Worm (Caenorhabditis elegans) whole organism, midembryonic: Measurements from ENCODE around the gene R12G8.1.

ENCODE experiments used
- T22C8.4 ChIP-seq: fragments of 200-800 bp; sonication (Bioruptor generic); IDR thresholded peaks from 2 replicates; pipeline ENCODE4 v1.3.6; 2022; ENCODE audit warnings: missing genetic modification characterization, missing compliant biosample characterization
- flt-1 ChIP-seq: fragments of 200-800 bp; sonication (Bioruptor generic); IDR thresholded peaks from 2 replicates; pipeline ENCODE4 v1.3.6; 2022; ENCODE audit warnings: missing genetic modification characterization, missing compliant biosample characterization

DNA sequence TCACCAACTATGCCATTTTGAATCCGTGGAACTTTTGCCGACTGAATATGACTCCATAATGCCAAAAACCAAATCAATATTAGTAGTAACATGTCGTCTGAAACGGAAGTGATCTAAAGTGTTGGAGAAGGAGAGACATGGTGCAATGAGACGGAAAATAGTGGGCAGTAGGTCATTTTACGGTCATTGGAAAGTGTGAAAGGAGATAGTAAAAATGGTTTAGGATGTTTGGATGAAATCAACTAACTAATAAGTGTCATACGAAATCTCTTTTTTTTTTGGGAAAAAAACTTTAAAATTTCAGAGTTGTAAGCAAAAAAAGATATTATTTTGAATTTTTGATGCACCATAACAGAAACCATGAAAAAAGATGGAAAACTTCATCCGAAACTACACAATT lies 9.2 kb downstream of the R12G8.1 start, which contains the start of gene cutl-4:
- TF ChIP-seq T22C8.4 (no peak), flt-1 (GFP tag; lab: Robert Waterston, UW) (no peak)
